Fruit fly (Drosophila melanogaster) whole organism, adult: ENCODE results near the gene CG18636.
"Not testable (repeated sequence)": the region's sequence is repeated elsewhere in the genome, so short reads cannot be mapped to it uniquely, and the experiment has no call there.

Experiments
- CG11617 ChIP-seq: fragments of 200-800 bp; sonication (Bioruptor generic); optimal IDR thresholded peaks from 2 replicates; lab custom pipeline; 2017; ENCODE audit warnings: mild to moderate bottlenecking, missing biosample characterization, missing genetic modification reagents, missing genetic modification characterization
- CG1620 ChIP-seq: fragments of 200-800 bp; sonication (Bioruptor generic); optimal IDR thresholded peaks from 2 replicates; lab custom pipeline; 2016; ENCODE audit warnings: missing biosample characterization, missing genetic modification characterization
- CG7045 ChIP-seq: fragments of 200-800 bp; sonication (Bioruptor generic); optimal IDR thresholded peaks from 2 replicates; lab custom pipeline; 2017; ENCODE audit warnings: missing biosample characterization, mild to moderate bottlenecking, missing genetic modification characterization
- CG7101 ChIP-seq: fragments of 200-800 bp; sonication (Bioruptor generic); optimal IDR thresholded peaks from 2 replicates; lab custom pipeline; 2018; ENCODE audit warnings: missing biosample characterization, mild to moderate bottlenecking, missing genetic modification characterization, moderate library complexity
- Clk ChIP-seq: fragments of 200-800 bp; sonication (Bioruptor generic); optimal IDR thresholded peaks from 2 replicates; lab custom pipeline; 2017; ENCODE audit warnings: missing biosample characterization, missing genetic modification characterization
- Crg-1 ChIP-seq: fragments of 200-800 bp; sonication (Bioruptor generic); optimal IDR thresholded peaks from 2 replicates; lab custom pipeline; 2016; ENCODE audit warnings: missing biosample characterization, missing genetic modification characterization
- Hr96 ChIP-seq: fragments of 200-800 bp; sonication (Bioruptor generic); optimal IDR thresholded peaks from 2 replicates; lab custom pipeline; 2016; ENCODE audit warnings: missing biosample characterization, missing genetic modification characterization
- cic ChIP-seq: fragments of 200-800 bp; sonication (Bioruptor generic); optimal IDR thresholded peaks from 2 replicates; lab custom pipeline; 2017; ENCODE audit warnings: missing biosample characterization, mild to moderate bottlenecking, missing genetic modification characterization, moderate library complexity

The CG18636 gene

DNA sequence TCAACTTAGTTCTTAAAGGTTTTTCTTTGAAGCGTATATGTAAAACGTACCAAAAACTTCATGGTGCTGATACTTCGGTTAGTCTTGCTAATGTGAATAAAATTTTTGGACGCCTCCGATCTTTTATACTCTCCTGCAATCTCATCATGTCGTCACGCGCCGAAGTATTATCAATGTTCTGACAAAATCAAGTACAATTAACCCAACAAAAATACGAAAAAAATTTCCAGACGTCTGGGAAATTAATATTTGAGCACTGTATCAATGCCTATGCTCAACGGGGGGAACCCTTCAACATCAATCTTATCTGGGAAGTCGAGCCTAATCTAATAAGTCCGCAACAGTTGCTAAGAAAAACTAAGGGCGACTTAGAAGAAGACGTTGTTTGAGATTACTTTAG, 42.7 kb downstream of the CG18636 start, which contains the start of gene CG42586:
CG42586 (minus strand) TSS at position 101 of the 400 bp plus-strand sequence.
- not testable (repeated sequence) for TF ChIP-seq cic; CG7101 (tag; lab: Kevin White, UChicago); CG11617

dm6 chr2L:14739614-14740013, 44.8 kb downstream of the CG18636 start, which contains the start of gene CG42585:
Gene CG42585 (plus strand): TSS chr2L:14739914.
- not testable (repeated sequence) for TF ChIP-seq Crg-1, Clk, CG1620

DNA sequence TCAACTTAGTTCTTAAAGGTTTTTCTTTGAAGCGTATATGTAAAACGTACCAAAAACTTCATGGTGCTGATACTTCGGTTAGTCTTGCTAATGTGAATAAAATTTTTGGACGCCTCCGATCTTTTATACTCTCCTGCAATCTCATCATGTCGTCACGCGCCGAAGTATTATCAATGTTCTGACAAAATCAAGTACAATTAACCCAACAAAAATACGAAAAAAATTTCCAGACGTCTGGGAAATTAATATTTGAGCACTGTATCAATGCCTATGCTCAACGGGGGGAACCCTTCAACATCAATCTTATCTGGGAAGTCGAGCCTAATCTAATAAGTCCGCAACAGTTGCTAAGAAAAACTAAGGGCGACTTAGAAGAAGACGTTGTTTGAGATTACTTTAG, 46.7 kb downstream of the CG18636 start, which contains the start of gene CG31775:
CG31775 (minus strand) TSS at position 101 of the 400 bp plus-strand sequence.
- not testable (repeated sequence) for TF ChIP-seq CG7045 (GFP tag; lab: Kevin White, UChicago); CG11617; Clk

- TF ChIP-seq Hr96 (GFP tag; lab: Kevin White, UChicago); cic; Crg-1: not testable (repeated sequence)
Observed at dm6 chr2L:14735543-14735942, 48.9 kb downstream of the CG18636 start, which contains the start of gene CG31835. Gene CG31835 (plus strand): TSS chr2L:14735843.
